Worm (Caenorhabditis elegans): Measurements from ENCODE around the gene srh-246.

ce11 chrV:620987-621386, 36.6 kb downstream of the srh-246 start:
- TF ChIP-seq ZK546.5 (tag; optimal IDR thresholded peaks at IDR 0.05), result no peak
- no peak for TF ChIP-seq zag-1 (tag; optimal IDR thresholded peaks at IDR 0.05)
- no peak for TF ChIP-seq nhr-12 (tag; optimal IDR thresholded peaks at IDR 0.05)
- TF ChIP-seq egl-27 (tag; optimal IDR thresholded peaks at IDR 0.05), result no peak
- TF ChIP-seq pqm-1 (tag; optimal IDR thresholded peaks at IDR 0.05), result no peak
- no peak for TF ChIP-seq nhr-11 (tag; optimal IDR thresholded peaks at IDR 0.05)
- no peak for TF ChIP-seq aly-2 (tag; optimal IDR thresholded peaks at IDR 0.05)
- no peak for TF ChIP-seq unc-62 (GFP tag; optimal IDR thresholded peaks at IDR 0.05)
- no peak for TF ChIP-seq pha-4 (tag; optimal IDR thresholded peaks at IDR 0.05)
- no peak for TF ChIP-seq ceh-9 (tag; optimal IDR thresholded peaks at IDR 0.05)
- no peak for TF ChIP-seq ama-1 (optimal IDR thresholded peaks at IDR 0.05)
- TF ChIP-seq elt-1 (tag; optimal IDR thresholded peaks at IDR 0.05), result no peak
- no peak for TF ChIP-seq lin-39 (tag; optimal IDR thresholded peaks at IDR 0.05)
- TF ChIP-seq fkh-10 (GFP tag; optimal IDR thresholded peaks at IDR 0.05), result no peak

Measured in whole organism, L3 larva.